Worm (Caenorhabditis elegans): ENCODE results near the gene B0454.6.
A peak's percentile ranks its signal among the peaks of the same experiment; 100 is the strongest.

The B0454.6 gene

DNA sequence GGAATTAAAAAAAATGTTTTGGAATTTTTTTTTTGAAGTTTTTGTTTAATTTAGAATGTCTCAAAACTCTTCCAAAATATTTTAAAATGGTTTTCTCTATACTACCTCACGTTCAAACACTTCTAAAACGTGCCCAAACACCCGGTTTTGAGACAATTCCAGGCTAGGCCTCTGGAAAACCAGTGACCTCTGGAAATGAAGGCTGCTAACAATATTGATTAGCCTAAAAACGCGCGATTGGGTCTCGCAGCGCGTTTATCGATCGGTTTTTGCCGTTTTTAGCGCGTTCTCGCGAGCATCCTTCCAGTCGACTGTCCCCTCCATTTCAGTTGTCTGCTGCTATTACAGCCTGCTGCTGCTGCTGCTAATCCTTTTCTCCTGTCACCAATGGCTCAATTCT, 28.2 kb downstream of the B0454.6 start, which contains the start of gene Y25C1A.6:
TSS of gene Y25C1A.6 (plus strand) at position 301 of the 400 bp plus-strand sequence.
- TF ChIP-seq dpl-1 (GFP tag; optimal IDR thresholded peaks at IDR 0.05) (no peak), unc-130 (tag; optimal IDR thresholded peaks at IDR 0.05) (no peak)

DNA sequence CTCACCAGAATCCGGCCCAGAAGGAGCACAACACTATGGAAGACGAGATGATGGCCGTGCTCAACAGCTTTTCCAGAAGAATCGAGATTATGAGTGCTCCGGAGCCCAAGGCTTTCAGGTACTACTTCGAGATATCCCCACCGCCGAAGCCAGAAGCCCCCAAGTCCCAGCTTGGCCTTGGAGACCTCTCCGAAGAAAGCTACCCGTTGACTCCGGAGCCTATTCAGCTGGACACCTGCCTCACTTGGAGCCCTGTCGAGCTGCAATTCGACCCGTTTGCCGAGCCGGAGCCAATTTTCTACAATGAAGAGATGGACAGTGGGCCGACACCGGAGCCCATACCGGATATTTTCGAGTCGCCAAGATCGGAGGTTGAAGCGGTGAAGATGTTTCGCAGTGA, 29.0 kb downstream of the B0454.6 start:
- no peak for TF ChIP-seq zag-1 (tag; optimal IDR thresholded peaks at IDR 0.05)
- TF ChIP-seq snu-23 (GFP tag; optimal IDR thresholded peaks at IDR 0.05) = no peak
- no peak for TF ChIP-seq egl-13 (tag; optimal IDR thresholded peaks at IDR 0.05)
- TF ChIP-seq lin-13 (GFP tag; optimal IDR thresholded peaks at IDR 0.05) = no peak
- no peak for TF ChIP-seq mdl-1 (tag; optimal IDR thresholded peaks at IDR 0.05)

DNA sequence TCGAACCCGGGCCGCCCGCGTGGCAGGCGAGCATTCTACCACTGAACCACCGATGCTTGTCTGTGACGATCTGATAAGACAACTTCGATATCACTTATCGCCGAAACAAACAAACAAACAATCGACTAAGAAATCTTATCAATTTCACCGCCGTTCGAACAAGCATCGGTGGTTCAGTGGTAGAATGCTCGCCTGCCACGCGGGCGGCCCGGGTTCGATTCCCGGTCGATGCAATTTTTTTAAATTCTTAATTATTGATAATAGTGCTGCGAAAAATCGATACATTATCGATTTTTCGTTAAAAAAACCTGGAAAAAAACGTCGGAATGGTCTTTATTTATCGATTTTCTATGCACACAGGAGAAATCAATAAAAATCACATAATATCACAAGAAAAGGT, 29.6 kb downstream of the B0454.6 start:
- peak in 1 of 2 experiments; percentile 42 for TF ChIP-seq lsy-2 (tag; optimal IDR thresholded peaks at IDR 0.05)
- TF ChIP-seq nhr-47 (tag; optimal IDR thresholded peaks at IDR 0.05) = no peak
- no peak for TF ChIP-seq ceh-82 (tag; optimal IDR thresholded peaks at IDR 0.05)
- TF ChIP-seq nhr-85 (tag) = no peak
- TF ChIP-seq nhr-11 (tag; optimal IDR thresholded peaks at IDR 0.05) = no peak
- TF ChIP-seq lin-35 (GFP tag; optimal IDR thresholded peaks at IDR 0.05) = peak in 1 of 2 experiments; percentile 3
- peak; percentile 45 for TF ChIP-seq elt-2 (tag; optimal IDR thresholded peaks at IDR 0.05)
- no peak for TF ChIP-seq fkh-10 (GFP tag; optimal IDR thresholded peaks at IDR 0.05)
- TF ChIP-seq aly-2 (tag; optimal IDR thresholded peaks at IDR 0.05) = no peak
- no peak for TF ChIP-seq ztf-4 (tag; optimal IDR thresholded peaks at IDR 0.05)
- TF ChIP-seq ceh-8 (GFP tag; optimal IDR thresholded peaks at IDR 0.05) = no peak
- no peak for TF ChIP-seq zag-1 (tag; optimal IDR thresholded peaks at IDR 0.05)
- TF ChIP-seq swsn-7 (tag; optimal IDR thresholded peaks at IDR 0.05) = no peak
- no peak for TF ChIP-seq rnt-1 (tag; optimal IDR thresholded peaks at IDR 0.05)
- TF ChIP-seq pqm-1 (tag; optimal IDR thresholded peaks at IDR 0.05) = no peak
- TF ChIP-seq efl-3 (GFP tag; optimal IDR thresholded peaks at IDR 0.05) = no peak
- no peak for TF ChIP-seq nhr-71 (tag; optimal IDR thresholded peaks at IDR 0.05)
- TF ChIP-seq lin-13 (GFP tag; optimal IDR thresholded peaks at IDR 0.05) = no peak

DNA sequence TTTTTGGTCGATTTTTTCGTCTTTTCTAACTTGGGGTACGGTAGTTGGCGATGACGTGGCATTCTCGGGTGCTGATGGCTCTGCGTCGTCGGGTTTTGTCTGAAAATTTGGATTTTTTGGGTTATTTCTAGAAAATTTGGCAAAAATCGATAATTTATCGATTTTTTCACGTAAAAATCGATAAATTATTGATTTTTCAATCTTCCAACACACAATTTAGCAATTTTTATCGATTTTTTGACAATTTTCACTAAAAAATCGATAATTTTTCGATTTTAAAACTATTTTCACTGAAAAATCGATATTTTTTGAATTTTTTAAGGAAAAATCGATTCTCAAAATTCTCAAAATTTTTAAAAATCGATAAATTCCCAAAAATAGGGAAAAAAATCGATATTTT, 30.3 kb downstream of the B0454.6 start:
- TF ChIP-seq nhr-20 (tag; optimal IDR thresholded peaks at IDR 0.05) (no peak), mab-9 (GFP tag; IDR thresholded peaks at IDR 0.05) (no peak), unc-130 (tag; optimal IDR thresholded peaks at IDR 0.05) (no peak), efl-3 (GFP tag; optimal IDR thresholded peaks at IDR 0.05) (no peak), irx-1 (tag; optimal IDR thresholded peaks at IDR 0.05) (no peak), fos-1 (tag; optimal IDR thresholded peaks at IDR 0.05) (no peak), aly-2 (tag; optimal IDR thresholded peaks at IDR 0.05) (no peak), rnt-1 (tag; optimal IDR thresholded peaks at IDR 0.05) (no peak), C34B4.2 (tag; optimal IDR thresholded peaks at IDR 0.05) (no peak), nhr-77 (tag; optimal IDR thresholded peaks at IDR 0.05) (no peak), egl-13 (tag; optimal IDR thresholded peaks at IDR 0.05) (no peak), lir-3 (tag; optimal IDR thresholded peaks at IDR 0.05; ENCODE audit: poor library complexity) (no peak), snu-23 (GFP tag; optimal IDR thresholded peaks at IDR 0.05) (no peak), nhr-237 (tag; optimal IDR thresholded peaks at IDR 0.05) (no peak), blmp-1 (tag; optimal IDR thresholded peaks at IDR 0.05) (no peak), ceh-82 (tag; optimal IDR thresholded peaks at IDR 0.05) (no peak), aha-1 (tag; optimal IDR thresholded peaks at IDR 0.05) (no peak)

DNA sequence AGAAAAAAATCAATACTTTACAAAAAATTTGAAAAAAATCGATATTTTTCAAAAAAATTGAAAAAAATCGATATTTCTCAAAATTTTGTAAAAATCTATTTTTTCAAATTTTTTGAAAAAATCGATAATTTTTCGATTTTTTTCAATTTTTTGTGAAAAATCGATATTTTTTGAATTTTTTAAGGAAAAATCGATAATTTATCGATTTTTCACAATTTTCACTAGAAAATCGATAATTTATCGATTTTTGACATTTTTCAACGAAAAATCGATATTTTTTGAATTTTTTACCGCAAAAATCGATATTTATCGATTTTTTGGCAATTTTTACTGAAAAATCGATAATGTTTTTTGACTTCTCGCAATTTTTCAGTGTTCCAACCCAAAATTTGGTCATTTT, 30.8 kb downstream of the B0454.6 start:
- TF ChIP-seq nhr-19 (GFP tag; conservative IDR thresholded peaks at IDR 0.05) (no peak), nhr-11 (tag; optimal IDR thresholded peaks at IDR 0.05) (no peak), nhr-28 (tag; optimal IDR thresholded peaks at IDR 0.05) (no peak), skn-1 (tag; optimal IDR thresholded peaks at IDR 0.05) (no peak), snu-23 (GFP tag; optimal IDR thresholded peaks at IDR 0.05) (no peak), ces-1 (GFP tag; optimal IDR thresholded peaks at IDR 0.05) (no peak)

Measured in whole organism, L1 larva.